Worm (Caenorhabditis elegans) whole organism, L4 larva: Measurements from ENCODE around the gene ugt-47.
A peak's percentile ranks its signal among the peaks of the same experiment; 100 is the strongest.

Source experiments
- F49E8.2 ChIP-seq: sonication (generic microtip); optimal IDR thresholded peaks from 2 replicates; lab custom pipeline; 2016; ENCODE audit warnings: missing compliant biosample characterization, mild to moderate bottlenecking, missing genetic modification characterization, borderline replicate concordance
- T20F7.1 ChIP-seq: fragments of 200-800 bp; sonication (Bioruptor generic); optimal IDR thresholded peaks from 2 replicates; lab custom pipeline; 2018; ENCODE audit warnings: mild to moderate bottlenecking, missing genetic modification characterization, missing compliant biosample characterization
- T26A8.4 ChIP-seq: fragments of 200-800 bp; sonication (Bioruptor generic); IDR thresholded peaks from 2 replicates; pipeline ENCODE4 v1.3.6; 2022; ENCODE audit warnings: missing genetic modification characterization, missing compliant biosample characterization
- Y105C5A.15 ChIP-seq: fragments of 200-800 bp; sonication (Bioruptor generic); IDR thresholded peaks from 2 replicates; pipeline ENCODE4 v1.3.6; 2022; ENCODE audit warnings: missing genetic modification characterization, missing compliant biosample characterization
- Y5F2A.4 ChIP-seq: fragments of 200-800 bp; sonication (Bioruptor generic); optimal IDR thresholded peaks from 2 replicates; lab custom pipeline; 2018; ENCODE audit warnings: mild to moderate bottlenecking, missing genetic modification characterization, missing compliant biosample characterization
- Y75B8A.6 ChIP-seq: fragments of 200-800 bp; sonication (Bioruptor generic); IDR thresholded peaks from 2 replicates; pipeline ENCODE4 v1.3.6; 2022; ENCODE audit warnings: missing genetic modification reagents, missing genetic modification characterization, missing compliant biosample characterization
- ZK337.2 ChIP-seq: fragments of 200-800 bp; sonication (Bioruptor generic); IDR thresholded peaks from 2 replicates; pipeline ENCODE4 v1.3.6; 2022; ENCODE audit warnings: missing genetic modification reagents, missing genetic modification characterization, missing compliant biosample characterization
- ama-1 ChIP-seq: fragments of 150-350 bp; optimal IDR thresholded peaks from 2 replicates; lab custom pipeline; 2014; ENCODE audit warnings: inconsistent platforms, mixed read lengths
- ceh-28 ChIP-seq: fragments of 150-350 bp; optimal IDR thresholded peaks from 2 replicates; lab custom pipeline; 2014; ENCODE audit warnings: missing biosample characterization, missing genetic modification reagents, missing genetic modification characterization
- ceh-32 ChIP-seq: sonication (generic microtip); optimal IDR thresholded peaks from 2 replicates; lab custom pipeline; 2016; ENCODE audit warnings: mild to moderate bottlenecking, missing genetic modification characterization, missing compliant biosample characterization; ENCODE audit not compliant: poor library complexity
- ctbp-1 ChIP-seq: fragments of 200-800 bp; sonication (Bioruptor generic); IDR thresholded peaks from 2 replicates; pipeline ENCODE4 v1.3.6; 2022; ENCODE audit warnings: missing genetic modification reagents, missing genetic modification characterization, missing compliant biosample characterization
- daf-12 ChIP-seq: fragments of 150-350 bp; optimal IDR thresholded peaks from 2 replicates; lab custom pipeline; 2014; ENCODE audit warnings: missing biosample characterization, missing genetic modification reagents, missing genetic modification characterization
- daf-16 ChIP-seq, 3 experiments: sonication (generic microtip); optimal IDR thresholded peaks; 2 replicates each; lab custom pipeline; 2016 to 2017; ENCODE audit warnings: missing genetic modification characterization in 3 of 3, missing genetic modification reagents in 3 of 3, mild to moderate bottlenecking in 2 of 3, missing compliant biosample characterization in 2 of 3, missing biosample characterization in 1 of 3, moderate library complexity in 1 of 3
- daf-19 ChIP-seq: fragments of 200-800 bp; sonication (Bioruptor generic); conservative IDR thresholded peaks from 2 replicates; pipeline ENCODE4 v1.3.6; 2022; ENCODE audit warnings: missing genetic modification characterization, missing compliant biosample characterization
- duxl-1 ChIP-seq: sonication (generic microtip); optimal IDR thresholded peaks from 2 replicates; lab custom pipeline; 2016; ENCODE audit warnings: mild to moderate bottlenecking, missing genetic modification characterization, moderate library complexity, missing compliant biosample characterization; ENCODE audit not compliant: poor library complexity
- egl-27 ChIP-seq: sonication (generic microtip); optimal IDR thresholded peaks from 3 replicates; lab custom pipeline; 2017; ENCODE audit warnings: missing biosample characterization, missing genetic modification reagents, missing genetic modification characterization
- fkh-10 ChIP-seq: fragments of 150-350 bp; optimal IDR thresholded peaks from 2 replicates; lab custom pipeline; 2014; ENCODE audit warnings: missing biosample characterization, missing genetic modification reagents, missing genetic modification characterization
- hlh-11 ChIP-seq: fragments of 200-800 bp; sonication (Bioruptor generic); optimal IDR thresholded peaks from 2 replicates; lab custom pipeline; 2018; ENCODE audit warnings: mild to moderate bottlenecking, missing genetic modification characterization, missing compliant biosample characterization
- jun-1 ChIP-seq: fragments of 150-350 bp; optimal IDR thresholded peaks from 2 replicates; lab custom pipeline; 2014; ENCODE audit warnings: missing biosample characterization, missing genetic modification reagents, missing genetic modification characterization
- lin-1 ChIP-seq: fragments of 200-800 bp; sonication (Bioruptor generic); IDR thresholded peaks from 2 replicates; pipeline ENCODE4 v1.3.6; 2022; ENCODE audit warnings: missing genetic modification reagents, missing genetic modification characterization, missing compliant biosample characterization
- lin-13 ChIP-seq: fragments of 150-350 bp; optimal IDR thresholded peaks from 2 replicates; lab custom pipeline; 2014; ENCODE audit warnings: missing biosample characterization, missing genetic modification reagents, missing genetic modification characterization
- lin-39 ChIP-seq: fragments of 150-350 bp; optimal IDR thresholded peaks from 2 replicates; lab custom pipeline; 2014; ENCODE audit warnings: missing biosample characterization, missing genetic modification reagents, missing genetic modification characterization
- mep-1 ChIP-seq: fragments of 150-350 bp; sonication (generic microtip); optimal IDR thresholded peaks from 3 replicates; lab custom pipeline; 2014; ENCODE audit warnings: missing biosample characterization, missing genetic modification characterization
- mxl-2 ChIP-seq: fragments of 200-800 bp; sonication (Bioruptor generic); conservative IDR thresholded peaks from 2 replicates; pipeline ENCODE4 v1.3.6; 2022; ENCODE audit warnings: missing genetic modification reagents, missing genetic modification characterization, missing compliant biosample characterization
- mxl-3 ChIP-seq: fragments of 200-800 bp; sonication (Bioruptor generic); optimal IDR thresholded peaks from 2 replicates; lab custom pipeline; 2018; ENCODE audit warnings: mild to moderate bottlenecking, missing genetic modification characterization, missing compliant biosample characterization
- nhr-10 ChIP-seq: fragments of 150-350 bp; optimal IDR thresholded peaks from 2 replicates; lab custom pipeline; 2014; ENCODE audit warnings: missing biosample characterization, missing genetic modification characterization
- nhr-102 ChIP-seq: sonication (generic microtip); optimal IDR thresholded peaks from 2 replicates; lab custom pipeline; 2016; ENCODE audit warnings: mild to moderate bottlenecking, missing genetic modification characterization, moderate library complexity, missing compliant biosample characterization
- nhr-11 ChIP-seq: fragments of 150-350 bp; optimal IDR thresholded peaks from 2 replicates; lab custom pipeline; 2014; ENCODE audit warnings: missing biosample characterization, missing genetic modification characterization
- nhr-25 ChIP-seq: sonication (generic microtip); optimal IDR thresholded peaks from 2 replicates; lab custom pipeline; 2017; ENCODE audit warnings: missing genetic modification characterization, mild to moderate bottlenecking, missing compliant biosample characterization, antibody characterized with exemption, moderate library complexity, borderline replicate concordance; ENCODE audit not compliant: insufficient read depth
- pha-4 ChIP-seq, 2 experiments: fragments of 150-350 bp in 1 of 2; fragments of 200-800 bp in 1 of 2; sonication (Bioruptor generic) in 1 of 2; IDR thresholded peaks in 1 of 2; optimal IDR thresholded peaks in 1 of 2; 2 replicates each; pipeline versions ENCODE4 v1.3.6 to Lab custom; 2014 to 2022; ENCODE audit warnings: missing genetic modification characterization in 2 of 2, missing genetic modification reagents in 2 of 2, missing biosample characterization in 1 of 2, missing compliant biosample characterization in 1 of 2
- pqm-1 ChIP-seq: sonication (generic microtip); optimal IDR thresholded peaks from 2 replicates; lab custom pipeline; 2017; ENCODE audit warnings: missing biosample characterization, missing genetic modification characterization
- tra-1 ChIP-seq: fragments of 200-800 bp; sonication (Bioruptor generic); IDR thresholded peaks from 2 replicates; pipeline ENCODE4 v1.3.6; 2022; ENCODE audit warnings: missing genetic modification reagents, missing genetic modification characterization, missing compliant biosample characterization
- unc-62 ChIP-seq, 3 experiments: fragments of 150-350 bp in 1 of 3; sonication (generic microtip); optimal IDR thresholded peaks in 2 of 3; peaks in 1 of 3; 1 replicate in 1 of 3; 2 replicates in 2 of 3; lab custom pipeline; 2014 to 2017; ENCODE audit warnings: missing biosample characterization in 3 of 3, missing genetic modification characterization in 3 of 3, missing genetic modification reagents in 3 of 3, missing genotype in 1 of 3
- vab-7 ChIP-seq: fragments of 200-800 bp; sonication (Bioruptor generic); IDR thresholded peaks from 2 replicates; pipeline ENCODE4 v1.3.6; 2022; ENCODE audit warnings: missing genetic modification reagents, missing genetic modification characterization, missing compliant biosample characterization
- zag-1 ChIP-seq: fragments of 150-350 bp; optimal IDR thresholded peaks from 2 replicates; lab custom pipeline; 2014; ENCODE audit warnings: missing biosample characterization, missing genetic modification characterization
- zfp-3 ChIP-seq: fragments of 200-800 bp; sonication (Bioruptor generic); conservative IDR thresholded peaks from 2 replicates; pipeline ENCODE4 v1.3.6; 2022; ENCODE audit warnings: missing genetic modification reagents, missing genetic modification characterization, missing compliant biosample characterization

Gene ugt-47

DNA sequence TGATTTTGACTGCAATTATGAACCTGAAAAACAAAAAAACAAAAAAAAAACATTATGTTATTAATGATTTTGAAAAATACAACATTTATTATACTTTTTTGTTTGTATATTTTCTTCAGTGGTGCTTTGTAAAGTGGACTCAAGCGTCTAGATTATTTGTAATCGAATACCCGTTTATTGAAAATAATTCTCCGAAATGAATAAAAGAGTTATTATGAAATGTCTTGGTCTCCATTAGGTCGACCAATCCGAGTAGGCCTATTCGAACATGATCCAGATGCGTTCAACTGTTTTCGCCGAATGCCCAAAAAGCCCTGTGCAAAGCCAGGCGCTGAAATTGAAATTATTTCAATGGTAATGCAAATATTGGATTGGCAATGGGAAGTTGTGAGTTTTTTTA, 19.1 kb upstream of the ugt-47 start, which contains the start of gene C08B6.5:
Gene C08B6.5 (plus strand): TSS at position 301 of the 400 bp plus-strand sequence.
- TF ChIP-seq ama-1 (lab: Kevin White, UChicago) (no peak), ctbp-1 (GFP tag; lab: Robert Waterston, UW) (no peak), lin-1 (GFP tag; lab: Robert Waterston, UW) (no peak), lin-13 (GFP tag; lab: Kevin White, UChicago) (no peak), Y105C5A.15 (GFP tag; lab: Robert Waterston, UW) (no peak), ceh-28 (tag; lab: Kevin White, UChicago) (no peak), ceh-32 (tag; lab: Kevin White, UChicago) (no peak), mep-1 (tag; lab: Kevin White, UChicago) (no peak), egl-27 (tag; lab: Kevin White, UChicago) (no peak), nhr-10 (no peak), nhr-11 (no peak), lin-39 (tag; lab: Kevin White, UChicago) (no peak), fkh-10 (no peak), T26A8.4 (no peak), tra-1 (GFP tag; lab: Robert Waterston, UW) (no peak), Y75B8A.6 (GFP tag; lab: Robert Waterston, UW) (no peak), nhr-25 (tag; lab: Kevin White, UChicago) (no peak), duxl-1 (tag; lab: Kevin White, UChicago) (no peak), daf-19 (GFP tag; lab: Robert Waterston, UW) (no peak)
- TF ChIP-seq, all 104 proteins: peak for 0

DNA sequence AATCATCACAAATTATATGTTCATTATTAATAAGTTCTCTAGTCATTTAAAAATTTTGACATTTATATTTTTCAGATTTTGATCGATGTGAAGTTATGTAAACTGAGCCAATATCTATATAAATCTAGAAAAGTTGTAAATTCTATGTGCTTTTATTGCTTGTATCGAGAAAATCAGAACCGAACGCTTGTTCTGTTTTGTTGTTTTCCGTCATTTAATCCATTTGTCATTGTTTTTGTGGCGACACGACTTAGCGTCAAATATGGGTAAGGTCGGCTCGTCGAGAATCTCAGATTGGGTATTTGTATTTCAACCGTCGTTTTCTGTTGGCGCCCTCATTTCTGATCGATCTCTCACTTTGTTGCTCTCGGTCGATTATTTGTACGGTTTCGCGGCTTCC, 15.9 kb upstream of the ugt-47 start, which contains the start of gene cht-5:
Gene cht-5 (plus strand): TSS at position 301 of the 400 bp plus-strand sequence.
- TF ChIP-seq hlh-11 (tag; lab: Kevin White, UChicago) (no peak), mxl-2 (GFP tag; lab: Robert Waterston, UW) (no peak), mxl-3 (GFP tag; lab: Kevin White, UChicago) (no peak), jun-1 (tag; lab: Kevin White, UChicago) (no peak), T20F7.1 (GFP tag; lab: Kevin White, UChicago) (no peak), daf-12 (tag; lab: Kevin White, UChicago) (no peak), zag-1 (tag; lab: Kevin White, UChicago) (no peak), Y5F2A.4 (GFP tag; lab: Kevin White, UChicago) (no peak), ZK337.2 (GFP tag; lab: Robert Waterston, UW) (no peak), zfp-3 (no peak), pqm-1 (tag; lab: Kevin White, UChicago) (no peak), F49E8.2 (no peak), ctbp-1 (GFP tag; lab: Robert Waterston, UW) (no peak), nhr-102 (tag; lab: Kevin White, UChicago) (no peak), vab-7 (GFP tag; lab: Robert Waterston, UW) (no peak), unc-62 (GFP tag; optimal IDR thresholded peaks at IDR 0.05 in 1 of 2; lab: Kevin White, UChicago) (no peak), unc-62 (tag; optimal IDR thresholded peaks at IDR 0.05; lab: Kevin White, UChicago) (no peak)

DNA sequence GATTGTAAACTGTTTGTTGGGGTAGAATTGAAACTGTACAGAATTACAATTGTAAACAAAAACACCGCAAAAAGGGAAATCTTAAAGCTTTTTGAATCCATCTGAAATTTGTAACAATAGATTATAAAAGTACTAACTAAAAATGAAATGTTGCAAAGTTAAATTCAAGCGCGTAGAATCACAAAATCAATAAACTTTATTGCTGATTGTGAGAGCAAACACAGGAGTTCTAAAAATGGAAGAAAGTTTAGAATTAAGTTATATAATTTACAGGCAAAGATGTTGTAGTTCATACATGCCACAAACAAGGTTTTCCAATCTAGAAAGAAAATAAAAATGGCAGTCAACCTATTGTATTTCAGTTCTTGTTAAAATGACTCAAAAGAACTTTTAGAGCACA, 13.8 kb upstream of the ugt-47 start, which contains the start of gene C08B6.3:
Gene C08B6.3 (minus strand): TSS at position 101 of the 400 bp plus-strand sequence.
- TF ChIP-seq unc-62 (GFP tag; optimal IDR thresholded peaks at IDR 0.05 in 1 of 2; lab: Kevin White, UChicago) (peak in 1 of 2 experiments; percentile 18), unc-62 (tag; optimal IDR thresholded peaks at IDR 0.05; lab: Kevin White, UChicago) (no peak), daf-16 (GFP tag; optimal IDR thresholded peaks at IDR 0.05; lab: Kevin White, UChicago) (no peak), daf-16 (tag; optimal IDR thresholded peaks at IDR 0.05; lab: Kevin White, UChicago) (peak; percentile 8), T26A8.4 (no peak), pha-4 (GFP tag; IDR thresholded peaks at IDR 0.05; lab: Robert Waterston, UW) (no peak), pha-4 (tag; optimal IDR thresholded peaks at IDR 0.05; lab: Kevin White, UChicago) (no peak)
